Worm (Caenorhabditis elegans) whole organism, L4 larva: ENCODE measurements around the gene K03B4.1.

Source experiments
- lin-13 ChIP-seq: fragments of 150-350 bp; optimal IDR thresholded peaks from 2 replicates; lab custom pipeline; 2014; ENCODE audit warnings: missing biosample characterization, missing genetic modification reagents, missing genetic modification characterization
- spr-1 ChIP-seq: sonication (generic microtip); optimal IDR thresholded peaks from 2 replicates; lab custom pipeline; 2016; ENCODE audit warnings: mild to moderate bottlenecking, missing genetic modification characterization, missing compliant biosample characterization

DNA sequence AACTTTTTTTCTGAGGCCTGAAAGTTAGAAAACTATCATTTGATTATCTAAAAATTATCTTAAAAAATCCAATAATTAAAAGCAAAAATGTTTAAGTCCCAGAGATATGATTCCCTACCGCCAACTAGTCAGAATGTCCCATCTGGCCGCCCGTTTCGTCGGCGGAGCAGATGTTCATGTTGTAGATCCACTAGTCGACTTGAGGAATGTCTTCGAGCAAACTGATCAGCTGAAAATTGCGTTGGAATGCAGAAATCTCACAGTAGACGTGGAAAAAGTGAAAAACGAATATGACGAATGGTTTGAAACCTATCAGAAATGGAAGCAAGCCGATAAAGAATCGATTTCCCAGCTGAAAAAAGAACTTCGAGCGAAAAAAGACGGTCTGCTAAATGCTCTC lies at the start of gene K03B4.1:
- no peak for TF ChIP-seq lin-13 (GFP tag; lab: Kevin White, UChicago)
- no peak for TF ChIP-seq spr-1
